Worm (Caenorhabditis elegans) whole organism, L1 larva: Measurements from ENCODE around the gene fbxb-102.

ENCODE experiments used
- lin-13 ChIP-seq: fragments of 150-350 bp; optimal IDR thresholded peaks from 2 replicates; lab custom pipeline; 2014; ENCODE audit warnings: missing biosample characterization, missing genetic modification reagents, missing genetic modification characterization
- nhr-12 ChIP-seq: sonication (generic microtip); optimal IDR thresholded peaks from 2 replicates; lab custom pipeline; 2017; ENCODE audit warnings: missing biosample characterization, missing genetic modification characterization
- ztf-11 ChIP-seq, 2 experiments: sonication (generic microtip); optimal IDR thresholded peaks; 2 replicates each; lab custom pipeline; 2016 to 2017; ENCODE audit warnings: missing genetic modification characterization in 2 of 2, missing biosample characterization in 1 of 2, missing compliant biosample characterization in 1 of 2

- no peak for TF ChIP-seq ztf-11 (tag; optimal IDR thresholded peaks at IDR 0.05; lab: Kevin White, UChicago)
- TF ChIP-seq lin-13 (GFP tag; lab: Kevin White, UChicago), result no peak
- TF ChIP-seq nhr-12 (tag; lab: Kevin White, UChicago), result no peak
These were observed 47.4 kb upstream of the fbxb-102 start for ce11 chrII:12435202-12435872.
